Worm (Caenorhabditis elegans): Measurements from ENCODE around the gene nsun-5.

DNA sequence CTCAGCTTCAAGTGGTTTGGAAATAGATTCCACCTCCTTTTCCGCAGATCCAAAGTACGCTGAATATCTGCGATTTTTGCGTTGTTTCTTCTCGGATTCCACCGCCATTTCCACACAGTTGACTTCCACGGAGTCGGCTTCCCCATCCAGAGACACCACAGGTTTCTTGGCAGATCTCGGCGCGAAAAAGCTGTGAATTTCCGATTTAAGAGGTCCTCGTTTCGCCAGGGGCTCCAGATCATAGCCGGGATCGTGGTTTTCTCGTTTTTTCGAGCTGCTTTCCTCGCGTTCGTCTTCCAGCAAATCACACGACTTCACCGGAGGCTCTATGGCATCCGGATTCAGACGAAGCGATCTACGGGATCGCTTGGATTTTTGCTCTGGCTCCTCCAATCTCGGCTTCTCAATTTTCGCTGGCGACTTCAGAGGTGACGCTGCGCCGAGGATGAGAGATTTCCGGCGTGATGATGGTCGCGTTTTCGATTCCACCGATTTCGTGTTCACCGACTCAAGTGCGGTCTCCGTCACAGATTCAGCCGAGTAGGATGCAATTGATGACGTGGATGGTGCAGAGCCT is 39.2 kb downstream of the nsun-5 start:
- no peak for TF ChIP-seq elt-1 (tag; optimal IDR thresholded peaks at IDR 0.05)
- no peak for TF ChIP-seq lin-13 (GFP tag; optimal IDR thresholded peaks at IDR 0.05)

All from whole organism, L2 larva.